Worm (Caenorhabditis elegans) whole organism, L3 larva: Measurements from ENCODE around the gene ZK287.4.

ENCODE experiments used
- aly-2 ChIP-seq: fragments of 150-350 bp; optimal IDR thresholded peaks from 2 replicates; lab custom pipeline; 2014; ENCODE audit warnings: missing biosample characterization, missing genetic modification characterization
- ceh-16 ChIP-seq: sonication (generic microtip); optimal IDR thresholded peaks from 2 replicates; lab custom pipeline; 2017; ENCODE audit warnings: missing biosample characterization, missing genetic modification characterization
- ceh-82 ChIP-seq: fragments of 150-350 bp; optimal IDR thresholded peaks from 2 replicates; lab custom pipeline; 2014; ENCODE audit warnings: missing biosample characterization, missing genetic modification characterization
- egl-27 ChIP-seq: sonication (generic microtip); optimal IDR thresholded peaks from 4 replicates; lab custom pipeline; 2017; ENCODE audit warnings: missing biosample characterization, missing genetic modification reagents, missing genetic modification characterization
- elt-3 ChIP-seq, 3 experiments: fragments of 150-350 bp in 1 of 3; sonication (generic microtip) in 2 of 3; optimal IDR thresholded peaks; 2 replicates in 2 of 3; 4 replicates in 1 of 3; lab custom pipeline; 2014 to 2017; ENCODE audit warnings: missing biosample characterization in 3 of 3, missing genetic modification characterization in 3 of 3
- jun-1 ChIP-seq: fragments of 150-350 bp; optimal IDR thresholded peaks from 2 replicates; lab custom pipeline; 2014; ENCODE audit warnings: missing biosample characterization, missing genetic modification reagents, missing genetic modification characterization
- mdl-1 ChIP-seq: fragments of 150-350 bp; optimal IDR thresholded peaks from 2 replicates; lab custom pipeline; 2014; ENCODE audit warnings: missing biosample characterization, missing genetic modification characterization
- nhr-11 ChIP-seq: fragments of 150-350 bp; optimal IDR thresholded peaks from 2 replicates; lab custom pipeline; 2014; ENCODE audit warnings: missing biosample characterization, missing genetic modification characterization
- nhr-76 ChIP-seq: fragments of 150-350 bp; sonication (generic microtip); optimal IDR thresholded peaks from 5 replicates; lab custom pipeline; 2014; ENCODE audit warnings: missing biosample characterization, missing genetic modification characterization
- pha-4 ChIP-seq: fragments of 150-350 bp; optimal IDR thresholded peaks from 2 replicates; lab custom pipeline; 2014; ENCODE audit warnings: missing biosample characterization, missing genetic modification reagents, missing genetic modification characterization
- skn-1 ChIP-seq: fragments of 150-350 bp; optimal IDR thresholded peaks from 2 replicates; lab custom pipeline; 2014; ENCODE audit warnings: missing biosample characterization, missing genetic modification characterization
- snpc-4 ChIP-seq: fragments of 150-350 bp; optimal IDR thresholded peaks from 2 replicates; lab custom pipeline; 2014; ENCODE audit warnings: missing biosample characterization, missing genetic modification characterization
- zag-1 ChIP-seq: fragments of 150-350 bp; optimal IDR thresholded peaks from 2 replicates; lab custom pipeline; 2014; ENCODE audit warnings: missing biosample characterization, missing genetic modification characterization

DNA sequence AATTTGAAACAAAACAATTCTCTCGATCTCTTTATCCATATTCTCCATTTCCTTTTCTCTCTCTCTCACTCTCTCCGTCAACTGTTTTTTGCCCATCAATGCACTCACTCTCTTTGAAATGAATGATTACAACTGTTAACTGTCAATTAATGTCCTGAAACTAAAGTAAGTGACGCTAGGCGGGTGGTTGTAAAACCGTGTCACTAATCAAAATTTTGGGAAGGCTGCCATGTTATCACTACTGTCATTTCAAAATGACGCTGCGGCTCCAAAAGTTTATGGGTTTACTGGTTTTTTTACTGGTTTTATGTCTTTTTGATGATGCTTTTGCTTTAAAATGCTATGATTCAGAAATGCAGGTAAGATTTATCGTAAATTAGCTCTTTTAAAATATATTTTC lies 6.3 kb downstream of the ZK287.4 start, which contains the start of gene ZK287.9:
- TF ChIP-seq ceh-82, result no peak
- no peak for TF ChIP-seq mdl-1
- no peak for TF ChIP-seq aly-2
- no peak for TF ChIP-seq zag-1
- no peak for TF ChIP-seq pha-4 (tag; lab: Kevin White, UChicago)
- TF ChIP-seq nhr-76, result no peak
- TF ChIP-seq nhr-11, result no peak
- TF ChIP-seq elt-3 (tag; optimal IDR thresholded peaks at IDR 0.05; lab: Kevin White, UChicago), result no peak
- TF ChIP-seq jun-1 (tag; lab: Kevin White, UChicago), result no peak
- no peak for TF ChIP-seq egl-27 (tag; lab: Kevin White, UChicago)
- TF ChIP-seq snpc-4 (tag; lab: Kevin White, UChicago), result no peak
- no peak for TF ChIP-seq skn-1
- TF ChIP-seq ceh-16 (tag; lab: Kevin White, UChicago), result no peak
